Worm (Caenorhabditis elegans) whole organism, early embryonic: Measurements from ENCODE around the gene bcmo-1.

Experiments
- ceh-13 ChIP-seq: fragments of 200-800 bp; sonication (Bioruptor generic); optimal IDR thresholded peaks from 2 replicates; lab custom pipeline; 2018; ENCODE audit warnings: mild to moderate bottlenecking, missing genetic modification characterization, missing compliant biosample characterization
- ets-7 ChIP-seq: sonication (generic microtip); optimal IDR thresholded peaks from 2 replicates; lab custom pipeline; 2016; ENCODE audit warnings: missing genotype, missing genetic modification characterization, missing compliant biosample characterization
- tbx-11 ChIP-seq: fragments of 200-800 bp; sonication (Bioruptor generic); IDR thresholded peaks from 2 replicates; pipeline ENCODE4 v1.3.6; 2022; ENCODE audit warnings: missing genetic modification characterization, missing compliant biosample characterization

ce11 chrII:12787831-12788248 is 42.6 kb upstream of the bcmo-1 start, which contains the start of gene alkb-7:
- no peak for TF ChIP-seq ets-7
- TF ChIP-seq tbx-11 (GFP tag; lab: Robert Waterston, UW), result no peak
- no peak for TF ChIP-seq ceh-13 (GFP tag; lab: Kevin White, UChicago)
